Fruit fly (Drosophila melanogaster) whole organism, larva: ENCODE data around the gene CheA87a.

Experiments
- noc ChIP-seq: fragments of 200-800 bp; sonication (Bioruptor generic); optimal IDR thresholded peaks from 3 replicates; lab custom pipeline; 2019; ENCODE audit warnings: missing biosample characterization, mild to moderate bottlenecking, missing genetic modification characterization, moderate library complexity

Gene CheA87a

dm6 chr3R:13374913-13375312 lies 5.5 kb downstream of the CheA87a start:
- TF ChIP-seq noc (tag; lab: Kevin White, UChicago): no peak

- TF ChIP-seq noc (tag; lab: Kevin White, UChicago): no peak
Measured at dm6 chr3R:13379675-13380074, 10.2 kb downstream of the CheA87a start, which contains the start of the genes CG9813 and CG8870. Gene CG9813, minus strand, starts transcription at chr3R:13379775. Gene CG8870, plus strand, starts transcription at chr3R:13379842.

dm6 chr3R:13381744-13382435 lies 12.4 kb downstream of the CheA87a start, which contains the start of the genes mRpS21 and Droj2:
Gene mRpS21, minus strand, starts transcription at chr3R:13381809.
Gene Droj2, plus strand, starts transcription at chr3R:13382106.
- TF ChIP-seq noc (tag; lab: Kevin White, UChicago): peak; percentile 32

dm6 chr3R:13382656-13383142 lies 13.3 kb downstream of the CheA87a start:
- peak; percentile 1 for TF ChIP-seq noc (tag; lab: Kevin White, UChicago)

- TF ChIP-seq noc (tag; lab: Kevin White, UChicago): no peak
Measured at dm6 chr3R:13385105-13385504, 15.7 kb downstream of the CheA87a start.

dm6 chr3R:13388160-13388870 lies 18.9 kb downstream of the CheA87a start, which contains the start of gene CG9799:
Gene CG9799, minus strand, starts transcription at chr3R:13388709.
- TF ChIP-seq noc (tag; lab: Kevin White, UChicago): no peak

- TF ChIP-seq noc (tag; lab: Kevin White, UChicago): no peak
Measured at dm6 chr3R:13390490-13390889, 21.0 kb downstream of the CheA87a start.

dm6 chr3R:13393009-13393408 lies 23.6 kb downstream of the CheA87a start:
- no peak for TF ChIP-seq noc (tag; lab: Kevin White, UChicago)

- TF ChIP-seq noc (tag; lab: Kevin White, UChicago): no peak
Measured at dm6 chr3R:13395133-13395532, 25.7 kb downstream of the CheA87a start, which contains the start of gene CCHa2. Gene CCHa2, minus strand, starts transcription at chr3R:13395197.

- no peak for TF ChIP-seq noc (tag; lab: Kevin White, UChicago)
Measured at dm6 chr3R:13397040-13397439, 27.6 kb downstream of the CheA87a start, which contains the start of gene CG14374. Gene CG14374, minus strand, starts transcription at chr3R:13397140.

- no peak for TF ChIP-seq noc (tag; lab: Kevin White, UChicago)
Measured at dm6 chr3R:13397535-13397934, 28.1 kb downstream of the CheA87a start, which contains the start of gene CG14377. Gene CG14377, plus strand, starts transcription at chr3R:13397835.

dm6 chr3R:13400902-13401721 lies 31.7 kb downstream of the CheA87a start:
- peak; percentile 94 for TF ChIP-seq noc (tag; lab: Kevin White, UChicago)

- TF ChIP-seq noc (tag; lab: Kevin White, UChicago): no peak
Measured at dm6 chr3R:13401722-13402296, 32.4 kb downstream of the CheA87a start, which contains the start of gene GILT1. Gene GILT1, minus strand, starts transcription at chr3R:13401862.

- TF ChIP-seq noc (tag; lab: Kevin White, UChicago): no peak
Measured at dm6 chr3R:13403032-13403459, 33.6 kb downstream of the CheA87a start, which contains the start of gene Dpm3. Gene Dpm3, minus strand, starts transcription at chr3R:13403051.
